Fruit fly (Drosophila melanogaster): ENCODE measurements around the gene bbg.

- TF ChIP-seq psq (optimal IDR thresholded peaks at IDR 0.05) (no peak), Sin3A (optimal IDR thresholded peaks at IDR 0.05) (no peak)
Observed at dm6 chr3L:14563461-14563860, 27.4 kb upstream of the bbg start.

Data from Kc167 (cell line).